Worm (Caenorhabditis elegans) whole organism, early embryonic: Measurements from ENCODE around the gene Y57G11B.2.

Experiments
- B0310.2 ChIP-seq: sonication (generic microtip); optimal IDR thresholded peaks from 2 replicates; lab custom pipeline; 2016; ENCODE audit warnings: mild to moderate bottlenecking, missing genetic modification characterization, missing compliant biosample characterization
- F13C5.2 ChIP-seq: sonication (generic microtip); optimal IDR thresholded peaks from 2 replicates; lab custom pipeline; 2017; ENCODE audit warnings: mild to moderate bottlenecking, missing genetic modification characterization, inconsistent platforms, missing compliant biosample characterization
- aly-1 ChIP-seq: sonication (generic microtip); optimal IDR thresholded peaks from 2 replicates; lab custom pipeline; 2016; ENCODE audit warnings: missing genetic modification characterization, missing compliant biosample characterization
- ama-1 ChIP-seq: fragments of 150-350 bp; optimal IDR thresholded peaks from 2 replicates; lab custom pipeline; 2014
- ceh-13 ChIP-seq: fragments of 200-800 bp; sonication (Bioruptor generic); optimal IDR thresholded peaks from 2 replicates; lab custom pipeline; 2018; ENCODE audit warnings: mild to moderate bottlenecking, missing genetic modification characterization, missing compliant biosample characterization
- ceh-36 ChIP-seq: sonication (generic microtip); optimal IDR thresholded peaks from 2 replicates; lab custom pipeline; 2016; ENCODE audit warnings: missing genetic modification characterization, inconsistent platforms, missing compliant biosample characterization
- ets-7 ChIP-seq: sonication (generic microtip); optimal IDR thresholded peaks from 2 replicates; lab custom pipeline; 2016; ENCODE audit warnings: missing genotype, missing genetic modification characterization, missing compliant biosample characterization
- flt-1 ChIP-seq: fragments of 200-800 bp; sonication (Bioruptor generic); IDR thresholded peaks from 2 replicates; pipeline ENCODE4 v1.3.6; 2022; ENCODE audit warnings: missing genetic modification characterization, missing compliant biosample characterization
- hmbx-1 ChIP-seq: sonication (generic microtip); optimal IDR thresholded peaks from 2 replicates; lab custom pipeline; 2016; ENCODE audit warnings: mild to moderate bottlenecking, missing genetic modification characterization, missing compliant biosample characterization
- hmg-4 ChIP-seq: fragments of 200-800 bp; sonication (Bioruptor generic); optimal IDR thresholded peaks from 2 replicates; lab custom pipeline; 2018; ENCODE audit warnings: mild to moderate bottlenecking, missing genetic modification characterization, missing compliant biosample characterization
- hnd-1 ChIP-seq: sonication (generic microtip); optimal IDR thresholded peaks from 2 replicates; lab custom pipeline; 2016; ENCODE audit warnings: missing genetic modification characterization, missing compliant biosample characterization
- pes-1 ChIP-seq: fragments of 200-800 bp; sonication (Bioruptor generic); IDR thresholded peaks from 2 replicates; pipeline ENCODE4 v1.3.6; 2022; ENCODE audit warnings: missing genetic modification reagents, missing genetic modification characterization, missing compliant biosample characterization
- scrt-1 ChIP-seq: fragments of 200-800 bp; sonication (Bioruptor generic); IDR thresholded peaks from 2 replicates; pipeline ENCODE4 v1.3.6; 2022; ENCODE audit warnings: missing genetic modification characterization, missing compliant biosample characterization
- sea-1 ChIP-seq: fragments of 200-800 bp; sonication (Bioruptor generic); conservative IDR thresholded peaks from 2 replicates; pipeline ENCODE4 v1.3.6; 2022; ENCODE audit warnings: missing genetic modification characterization, missing compliant biosample characterization
- tbx-11 ChIP-seq: fragments of 200-800 bp; sonication (Bioruptor generic); IDR thresholded peaks from 2 replicates; pipeline ENCODE4 v1.3.6; 2022; ENCODE audit warnings: missing genetic modification characterization, missing compliant biosample characterization
- tbx-37 ChIP-seq: fragments of 200-800 bp; sonication (Bioruptor generic); conservative IDR thresholded peaks from 2 replicates; pipeline ENCODE4 v1.3.6; 2022; ENCODE audit warnings: missing genetic modification reagents, missing genetic modification characterization, missing compliant biosample characterization
- tra-4 ChIP-seq: sonication (generic microtip); optimal IDR thresholded peaks from 2 replicates; lab custom pipeline; 2017; ENCODE audit warnings: missing genetic modification characterization, missing compliant biosample characterization

Y57G11B.2 gene

DNA sequence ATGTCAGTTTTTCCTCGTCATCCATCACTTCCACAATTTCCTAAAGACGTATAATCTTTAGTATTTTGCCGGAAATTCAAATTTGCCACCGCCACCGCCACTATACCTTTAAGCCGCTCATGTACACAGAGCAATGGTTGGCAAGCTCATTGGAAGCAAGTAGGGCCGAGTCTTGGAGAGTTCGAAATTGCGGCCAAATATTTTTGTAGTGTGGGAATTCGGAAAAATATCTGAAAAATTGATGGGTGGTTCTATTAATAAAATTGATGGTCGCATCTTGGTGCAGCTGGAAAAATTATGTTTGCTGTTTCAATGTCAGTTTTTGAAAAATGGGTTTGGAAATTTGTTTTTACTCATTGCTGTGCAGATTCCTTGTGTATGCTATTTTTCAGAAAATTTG, 6.5 kb downstream of the Y57G11B.2 start:
- TF ChIP-seq ceh-36 (tag; lab: Kevin White, UChicago) (no peak), aly-1 (tag; lab: Kevin White, UChicago) (no peak), sea-1 (no peak), B0310.2 (tag; lab: Kevin White, UChicago) (no peak), hnd-1 (no peak), hmbx-1 (tag; lab: Kevin White, UChicago) (no peak), ama-1 (lab: Kevin White, UChicago) (no peak), tra-4 (tag; lab: Kevin White, UChicago) (no peak), tbx-37 (no peak), scrt-1 (GFP tag; lab: Robert Waterston, UW) (no peak), pes-1 (GFP tag; lab: Robert Waterston, UW) (no peak), ets-7 (tag; lab: Kevin White, UChicago) (no peak)

DNA sequence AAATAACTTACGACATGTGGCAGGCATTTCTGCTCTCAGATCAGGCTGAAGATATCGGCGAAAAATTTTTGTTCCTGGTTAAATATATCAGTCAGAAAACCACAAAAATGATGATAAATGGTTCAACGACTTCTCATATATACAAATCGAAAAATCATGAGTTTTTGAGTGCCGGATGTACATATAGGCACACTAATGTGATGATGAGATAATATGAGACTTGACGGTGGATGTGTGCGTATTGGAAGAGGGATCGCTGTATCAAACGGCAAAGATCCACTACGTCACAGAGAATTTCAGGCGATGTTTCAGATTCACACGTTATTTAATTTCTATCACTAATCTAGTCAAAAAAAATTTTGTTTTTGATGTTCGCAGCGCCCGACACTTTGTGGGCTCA, 7.4 kb downstream of the Y57G11B.2 start, which contains the start of gene glb-34:
Gene glb-34 (minus strand): TSS at position 101 of the 400 bp plus-strand sequence.
- no peak for TF ChIP-seq tbx-37
- no peak for TF ChIP-seq pes-1 (GFP tag; lab: Robert Waterston, UW)
- TF ChIP-seq tbx-11 = no peak
- TF ChIP-seq aly-1 (tag; lab: Kevin White, UChicago) = no peak
- no peak for TF ChIP-seq hmbx-1 (tag; lab: Kevin White, UChicago)
- no peak for TF ChIP-seq tra-4 (tag; lab: Kevin White, UChicago)
- TF ChIP-seq F13C5.2 (tag; lab: Kevin White, UChicago) = no peak
- TF ChIP-seq ets-7 (tag; lab: Kevin White, UChicago) = no peak

- TF ChIP-seq B0310.2 (tag; lab: Kevin White, UChicago) (no peak), aly-1 (tag; lab: Kevin White, UChicago) (no peak), ceh-36 (tag; lab: Kevin White, UChicago) (no peak), hmbx-1 (tag; lab: Kevin White, UChicago) (no peak), tbx-37 (no peak), sea-1 (no peak), ets-7 (tag; lab: Kevin White, UChicago) (no peak), pes-1 (GFP tag; lab: Robert Waterston, UW) (no peak), hmg-4 (GFP tag; lab: Kevin White, UChicago) (no peak), ceh-13 (GFP tag; lab: Kevin White, UChicago) (no peak), flt-1 (no peak), scrt-1 (GFP tag; lab: Robert Waterston, UW) (no peak), tra-4 (tag; lab: Kevin White, UChicago) (no peak), hnd-1 (no peak), tbx-11 (no peak), ama-1 (lab: Kevin White, UChicago) (no peak), F13C5.2 (tag; lab: Kevin White, UChicago) (no peak)
Measured at ce11 chrIV:14573068-14573467, 7.9 kb downstream of the Y57G11B.2 start.

- TF ChIP-seq hnd-1 (no peak), flt-1 (no peak), ceh-13 (GFP tag; lab: Kevin White, UChicago) (no peak), B0310.2 (tag; lab: Kevin White, UChicago) (no peak), aly-1 (tag; lab: Kevin White, UChicago) (no peak), sea-1 (no peak), tbx-11 (no peak), hmbx-1 (tag; lab: Kevin White, UChicago) (no peak), F13C5.2 (tag; lab: Kevin White, UChicago) (no peak), pes-1 (GFP tag; lab: Robert Waterston, UW) (no peak), ceh-36 (tag; lab: Kevin White, UChicago) (no peak), tra-4 (tag; lab: Kevin White, UChicago) (no peak), ama-1 (lab: Kevin White, UChicago) (no peak), ets-7 (tag; lab: Kevin White, UChicago) (no peak), tbx-37 (no peak)
Measured at ce11 chrIV:14574282-14574869, 9.2 kb downstream of the Y57G11B.2 start, which contains the start of the genes Y57G11B.3 and Y57G11B.5. Gene Y57G11B.3 (minus strand): TSS chrIV:14574382. Gene Y57G11B.5 (plus strand): TSS chrIV:14574819.

ce11 chrIV:14576471-14576870, 11.3 kb downstream of the Y57G11B.2 start:
- TF ChIP-seq hmg-4 (GFP tag; lab: Kevin White, UChicago) (no peak), F13C5.2 (tag; lab: Kevin White, UChicago) (peak; percentile 65), tra-4 (tag; lab: Kevin White, UChicago) (no peak), hnd-1 (peak; percentile 44), ceh-36 (tag; lab: Kevin White, UChicago) (no peak), aly-1 (tag; lab: Kevin White, UChicago) (no peak), ceh-13 (GFP tag; lab: Kevin White, UChicago) (no peak), scrt-1 (GFP tag; lab: Robert Waterston, UW) (peak; percentile 73), hmbx-1 (tag; lab: Kevin White, UChicago) (no peak), tbx-11 (peak; percentile 66; the same call in 1 of the 2 replicates), sea-1 (no peak), B0310.2 (tag; lab: Kevin White, UChicago) (no peak), tbx-37 (peak; percentile 74), flt-1 (peak; percentile 64), pes-1 (GFP tag; lab: Robert Waterston, UW) (no peak), ets-7 (tag; lab: Kevin White, UChicago) (no peak), ama-1 (lab: Kevin White, UChicago) (no peak)

DNA sequence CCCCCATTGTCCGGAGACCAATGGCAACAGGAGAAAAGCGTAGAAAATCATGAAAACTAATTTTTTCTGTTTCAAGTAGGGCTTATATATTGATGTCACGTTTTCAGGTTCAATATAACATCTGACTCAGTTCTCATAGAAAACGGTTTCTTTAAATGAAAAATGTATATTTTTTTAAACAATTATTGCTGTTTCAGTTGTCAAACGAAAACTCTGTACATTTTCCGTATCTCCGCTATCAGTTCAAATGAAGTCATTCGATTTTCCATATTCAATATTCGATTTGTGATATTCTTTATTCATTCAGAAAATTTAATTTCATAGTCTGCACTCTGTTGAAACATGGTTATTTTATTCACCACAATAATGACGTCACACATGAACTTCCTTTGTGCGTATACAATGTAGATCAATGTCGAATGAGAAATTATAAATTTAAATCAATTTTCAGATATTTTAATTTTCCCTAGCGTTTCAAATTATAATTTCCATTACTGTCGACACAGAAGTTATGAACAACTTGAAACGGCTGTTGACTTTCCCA, 13.6 kb downstream of the Y57G11B.2 start, which contains the start of gene Y57G11B.8:
Gene Y57G11B.8 (minus strand): TSS at position 51 of the 544 bp plus-strand sequence.
- TF ChIP-seq scrt-1 (GFP tag; lab: Robert Waterston, UW) = no peak
- no peak for TF ChIP-seq hnd-1
- TF ChIP-seq tra-4 (tag; lab: Kevin White, UChicago) = no peak
- TF ChIP-seq hmg-4 (GFP tag; lab: Kevin White, UChicago) = no peak
- no peak for TF ChIP-seq ceh-36 (tag; lab: Kevin White, UChicago)
- TF ChIP-seq aly-1 (tag; lab: Kevin White, UChicago) = no peak
- no peak for TF ChIP-seq tbx-11
- no peak for TF ChIP-seq ceh-13 (GFP tag; lab: Kevin White, UChicago)
